Fruit fly (Drosophila melanogaster): ENCODE results near the gene sas.

sas gene

dm6 chr3R:7162356-7163289 lies at the start of gene sas:
Gene sas (plus strand): TSS chr3R:7162808.
- TF ChIP-seq CG4318 (GFP tag; optimal IDR thresholded peaks at IDR 0.05) (no peak), CG31627 (GFP tag; optimal IDR thresholded peaks at IDR 0.05) (no peak), ss (GFP tag; optimal IDR thresholded peaks at IDR 0.05) (peak; percentile 11 to 53), achi (GFP tag; optimal IDR thresholded peaks at IDR 0.05) (no peak), CG8119 (GFP tag; IDR thresholded peaks at IDR 0.05) (0 out of 3 replicates have a peak, but pooled peaks have one; percentile 32), CG3032 (tag; optimal IDR thresholded peaks at IDR 0.05) (no peak), spab (GFP tag; optimal IDR thresholded peaks at IDR 0.05) (no peak), Sox102F (GFP tag; optimal IDR thresholded peaks at IDR 0.05) (no peak), Gug (GFP tag; IDR thresholded peaks at IDR 0.05) (no peak), Lpt (GFP tag; optimal IDR thresholded peaks at IDR 0.05) (no peak), CG10631 (GFP tag; optimal IDR thresholded peaks at IDR 0.05) (no peak), Eip75B (GFP tag; optimal IDR thresholded peaks at IDR 0.05) (peak; percentile 8), CG3919 (GFP tag; optimal IDR thresholded peaks at IDR 0.05) (no peak), Smox (GFP tag; optimal IDR thresholded peaks at IDR 0.05) (no peak), svp (GFP tag) (no peak), topi (GFP tag; optimal IDR thresholded peaks at IDR 0.05) (no peak), CG16779 (tag; optimal IDR thresholded peaks at IDR 0.05) (no peak), Sox15 (GFP tag; optimal IDR thresholded peaks at IDR 0.05) (no peak), CG6163 (GFP tag; IDR thresholded peaks at IDR 0.05) (peak; percentile 42; the same call in 1 of the 3 replicates), Met (GFP tag; optimal IDR thresholded peaks at IDR 0.05) (no peak), eg (GFP tag; IDR thresholded peaks at IDR 0.05) (0 out of 3 replicates have a peak, but pooled peaks have one; percentile 28), CG6276 (GFP tag; optimal IDR thresholded peaks at IDR 0.05) (no peak), Hr39 (GFP tag; optimal IDR thresholded peaks at IDR 0.05) (no peak), esn (GFP tag; optimal IDR thresholded peaks at IDR 0.05) (peak; percentile 27), Blimp-1 (GFP tag; optimal IDR thresholded peaks at IDR 0.05) (peak; percentile 8), CG8632 (GFP tag; optimal IDR thresholded peaks at IDR 0.05) (no peak), Hr38 (GFP tag; optimal IDR thresholded peaks at IDR 0.05) (no peak), vri (GFP tag; optimal IDR thresholded peaks at IDR 0.05) (peak; percentile 41), fkh (GFP tag; optimal IDR thresholded peaks at IDR 0.05) (peak; percentile 64), fd59A (GFP tag; optimal IDR thresholded peaks at IDR 0.05) (no peak), acj6 (GFP tag; optimal IDR thresholded peaks at IDR 0.05) (no peak), Ets21C (GFP tag; optimal IDR thresholded peaks at IDR 0.05) (no peak), dsx (GFP tag; optimal IDR thresholded peaks at IDR 0.05; ENCODE audit: poor library complexity, severe bottlenecking) (peak; percentile 48), pdm3 (GFP tag; optimal IDR thresholded peaks at IDR 0.05) (no peak), CG11762 (GFP tag; optimal IDR thresholded peaks at IDR 0.05; ENCODE audit: insufficient read depth) (no peak), CG6854 (GFP tag; optimal IDR thresholded peaks at IDR 0.05) (peak; percentile 35), Eip93F (GFP tag; optimal IDR thresholded peaks at IDR 0.05) (no peak), CG6808 (GFP tag; optimal IDR thresholded peaks at IDR 0.05) (peak; percentile 29), CG34406 (GFP tag; optimal IDR thresholded peaks at IDR 0.05) (no peak), CG6792 (GFP tag; optimal IDR thresholded peaks at IDR 0.05) (no peak), Eip78C (GFP tag) (peak; percentile 82), CG7368 (GFP tag; optimal IDR thresholded peaks at IDR 0.05) (no peak), Sox14 (GFP tag; optimal IDR thresholded peaks at IDR 0.05) (no peak), CG8319 (GFP tag; optimal IDR thresholded peaks at IDR 0.05) (no peak), dac (GFP tag; optimal IDR thresholded peaks at IDR 0.05) (no peak), fd85E (GFP tag; optimal IDR thresholded peaks at IDR 0.05) (no peak), CG10669 (GFP tag; optimal IDR thresholded peaks at IDR 0.05) (no peak), CG11294 (GFP tag; IDR thresholded peaks at IDR 0.05) (no peak), CG15336 (GFP tag; IDR thresholded peaks at IDR 0.05) (no peak; the same call in 1 of the 2 replicates), CG9139 (GFP tag; optimal IDR thresholded peaks at IDR 0.05) (peak; percentile 10)
